Worm (Caenorhabditis elegans): ENCODE measurements around the gene sra-2.

DNA sequence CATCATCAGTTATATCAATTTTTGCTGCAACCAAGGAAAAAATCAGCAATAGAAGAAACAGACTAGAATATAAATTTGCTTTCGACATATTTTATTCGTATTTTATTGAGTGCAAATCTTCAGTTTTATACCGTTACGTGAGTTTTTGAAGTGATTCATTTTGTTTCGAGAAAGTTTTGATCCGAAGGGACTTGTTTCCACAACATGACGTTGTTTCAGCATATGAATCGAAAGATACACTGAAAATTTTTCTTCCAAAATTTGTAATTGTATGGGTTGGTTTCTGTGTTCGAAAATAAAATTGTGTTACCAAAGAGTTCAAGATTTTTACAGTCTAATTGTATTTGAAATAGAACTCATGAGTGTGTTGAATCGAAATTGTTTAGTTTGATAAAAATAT lies 48.6 kb upstream of the sra-2 start, which contains the start of gene T19H5.7:
- TF ChIP-seq klf-2 (GFP tag; conservative IDR thresholded peaks at IDR 0.05), result no peak
- TF ChIP-seq T22C8.4 (GFP tag; IDR thresholded peaks at IDR 0.05), result no peak
- no peak for TF ChIP-seq flt-1 (GFP tag; IDR thresholded peaks at IDR 0.05)
- no peak for TF ChIP-seq cog-1 (tag; optimal IDR thresholded peaks at IDR 0.05)

All from whole organism, midembryonic.